Worm (Caenorhabditis elegans) whole organism, L4 larva: ENCODE measurements around the gene cpt-5.

Experiments
- F37D6.2 ChIP-seq: sonication (generic microtip); optimal IDR thresholded peaks from 2 replicates; lab custom pipeline; 2016; ENCODE audit warnings: mild to moderate bottlenecking, missing genetic modification characterization, missing compliant biosample characterization
- F44E2.7 ChIP-seq: fragments of 200-800 bp; sonication (Bioruptor generic); IDR thresholded peaks from 2 replicates; pipeline ENCODE4 v2.1.2; 2022; ENCODE audit warnings: missing genetic modification characterization, missing compliant biosample characterization
- F49E8.2 ChIP-seq: sonication (generic microtip); optimal IDR thresholded peaks from 2 replicates; lab custom pipeline; 2016; ENCODE audit warnings: missing compliant biosample characterization, mild to moderate bottlenecking, missing genetic modification characterization, borderline replicate concordance
- T26A8.4 ChIP-seq: fragments of 200-800 bp; sonication (Bioruptor generic); IDR thresholded peaks from 2 replicates; pipeline ENCODE4 v1.3.6; 2022; ENCODE audit warnings: missing genetic modification characterization, missing compliant biosample characterization
- Y48G9A.11 ChIP-seq: fragments of 200-800 bp; sonication (Bioruptor generic); IDR thresholded peaks from 2 replicates; pipeline ENCODE4 v1.3.6; 2022; ENCODE audit warnings: missing genetic modification reagents, missing genetic modification characterization, missing compliant biosample characterization
- aly-2 ChIP-seq: sonication (generic microtip); optimal IDR thresholded peaks from 2 replicates; lab custom pipeline; 2018; ENCODE audit warnings: missing biosample characterization, missing genetic modification characterization
- attf-4 ChIP-seq: sonication (generic microtip); optimal IDR thresholded peaks from 3 replicates; lab custom pipeline; 2017; ENCODE audit warnings: missing biosample characterization, missing genetic modification characterization
- ceh-28 ChIP-seq: fragments of 150-350 bp; optimal IDR thresholded peaks from 2 replicates; lab custom pipeline; 2014; ENCODE audit warnings: missing biosample characterization, missing genetic modification reagents, missing genetic modification characterization
- ceh-82 ChIP-seq: sonication (generic microtip); optimal IDR thresholded peaks from 2 replicates; lab custom pipeline; 2017; ENCODE audit warnings: missing biosample characterization, missing genetic modification characterization
- cey-2 ChIP-seq: sonication (generic microtip); optimal IDR thresholded peaks from 3 replicates; lab custom pipeline; 2017; ENCODE audit warnings: missing genetic modification characterization, mild to moderate bottlenecking, missing compliant biosample characterization, antibody characterized with exemption, borderline replicate concordance; ENCODE audit not compliant: insufficient read depth
- ctbp-1 ChIP-seq: fragments of 200-800 bp; sonication (Bioruptor generic); IDR thresholded peaks from 2 replicates; pipeline ENCODE4 v1.3.6; 2022; ENCODE audit warnings: missing genetic modification reagents, missing genetic modification characterization, missing compliant biosample characterization
- daf-8 ChIP-seq: fragments of 200-800 bp; sonication (Bioruptor generic); IDR thresholded peaks from 2 replicates; pipeline ENCODE4 v1.3.6; 2022; ENCODE audit warnings: missing genetic modification characterization, missing compliant biosample characterization
- dve-1 ChIP-seq: sonication (generic microtip); optimal IDR thresholded peaks from 2 replicates; lab custom pipeline; 2017; ENCODE audit warnings: antibody characterized with exemption, mild to moderate bottlenecking, missing genetic modification characterization, missing compliant biosample characterization; ENCODE audit not compliant: insufficient read depth
- fos-1 ChIP-seq: fragments of 150-350 bp; optimal IDR thresholded peaks from 2 replicates; lab custom pipeline; 2014; ENCODE audit warnings: missing biosample characterization, missing genetic modification characterization
- gei-8 ChIP-seq: fragments of 200-800 bp; sonication (Bioruptor generic); optimal IDR thresholded peaks from 2 replicates; lab custom pipeline; 2018; ENCODE audit warnings: mild to moderate bottlenecking, missing genetic modification characterization, missing compliant biosample characterization
- hif-1 ChIP-seq, 2 experiments: sonication (generic microtip); optimal IDR thresholded peaks; 2 replicates each; lab custom pipeline; 2016 to 2017; ENCODE audit warnings: missing compliant biosample characterization in 2 of 2, missing genetic modification characterization in 2 of 2, missing genetic modification reagents in 2 of 2, missing genotype in 2 of 2, mild to moderate bottlenecking in 1 of 2
- hlh-30 ChIP-seq: sonication (generic microtip); optimal IDR thresholded peaks from 2 replicates; lab custom pipeline; 2017; ENCODE audit warnings: antibody characterized with exemption, mild to moderate bottlenecking, missing genetic modification characterization, missing compliant biosample characterization; ENCODE audit not compliant: insufficient read depth
- lin-13 ChIP-seq: fragments of 150-350 bp; optimal IDR thresholded peaks from 2 replicates; lab custom pipeline; 2014; ENCODE audit warnings: missing biosample characterization, missing genetic modification reagents, missing genetic modification characterization
- madf-9 ChIP-seq: fragments of 200-800 bp; sonication (Bioruptor generic); conservative IDR thresholded peaks from 2 replicates; pipeline ENCODE4 v1.3.6; 2022; ENCODE audit warnings: missing genetic modification reagents, missing genetic modification characterization, missing compliant biosample characterization
- mdl-1 ChIP-seq, 2 experiments: fragments of 150-350 bp in 1 of 2; sonication (generic microtip) in 1 of 2; optimal IDR thresholded peaks; 2 replicates each; lab custom pipeline; 2014 to 2017; ENCODE audit warnings: missing biosample characterization in 2 of 2, missing genetic modification characterization in 2 of 2
- nhr-10 ChIP-seq: fragments of 150-350 bp; optimal IDR thresholded peaks from 2 replicates; lab custom pipeline; 2014; ENCODE audit warnings: missing biosample characterization, missing genetic modification characterization
- nhr-102 ChIP-seq: sonication (generic microtip); optimal IDR thresholded peaks from 2 replicates; lab custom pipeline; 2016; ENCODE audit warnings: mild to moderate bottlenecking, missing genetic modification characterization, moderate library complexity, missing compliant biosample characterization
- nhr-25 ChIP-seq: sonication (generic microtip); optimal IDR thresholded peaks from 2 replicates; lab custom pipeline; 2017; ENCODE audit warnings: missing genetic modification characterization, mild to moderate bottlenecking, missing compliant biosample characterization, antibody characterized with exemption, moderate library complexity, borderline replicate concordance; ENCODE audit not compliant: insufficient read depth
- pha-4 ChIP-seq, 2 experiments: fragments of 150-350 bp in 1 of 2; fragments of 200-800 bp in 1 of 2; sonication (Bioruptor generic) in 1 of 2; IDR thresholded peaks in 1 of 2; optimal IDR thresholded peaks in 1 of 2; 2 replicates each; pipeline versions ENCODE4 v1.3.6 to Lab custom; 2014 to 2022; ENCODE audit warnings: missing genetic modification characterization in 2 of 2, missing genetic modification reagents in 2 of 2, missing biosample characterization in 1 of 2, missing compliant biosample characterization in 1 of 2
- set-16 ChIP-seq: fragments of 200-800 bp; sonication (Bioruptor generic); IDR thresholded peaks from 2 replicates; pipeline ENCODE4 v1.3.6; 2022; ENCODE audit warnings: missing genetic modification reagents, missing genetic modification characterization, missing compliant biosample characterization
- skn-1 ChIP-seq: fragments of 150-350 bp; optimal IDR thresholded peaks from 2 replicates; lab custom pipeline; 2014; ENCODE audit warnings: missing biosample characterization, missing genetic modification characterization
- snpc-4 ChIP-seq: fragments of 150-350 bp; optimal IDR thresholded peaks from 2 replicates; lab custom pipeline; 2014; ENCODE audit warnings: missing biosample characterization, missing genetic modification characterization
- spr-3 ChIP-seq: fragments of 200-800 bp; sonication (Bioruptor generic); optimal IDR thresholded peaks from 2 replicates; lab custom pipeline; 2018; ENCODE audit warnings: mild to moderate bottlenecking, missing genetic modification characterization, missing compliant biosample characterization
- tra-1 ChIP-seq: fragments of 200-800 bp; sonication (Bioruptor generic); IDR thresholded peaks from 2 replicates; pipeline ENCODE4 v1.3.6; 2022; ENCODE audit warnings: missing genetic modification reagents, missing genetic modification characterization, missing compliant biosample characterization
- unc-62 ChIP-seq, 3 experiments: fragments of 150-350 bp in 1 of 3; sonication (generic microtip); optimal IDR thresholded peaks in 2 of 3; peaks in 1 of 3; 1 replicate in 1 of 3; 2 replicates in 2 of 3; lab custom pipeline; 2014 to 2017; ENCODE audit warnings: missing biosample characterization in 3 of 3, missing genetic modification characterization in 3 of 3, missing genetic modification reagents in 3 of 3, missing genotype in 1 of 3
- zfp-3 ChIP-seq: fragments of 200-800 bp; sonication (Bioruptor generic); conservative IDR thresholded peaks from 2 replicates; pipeline ENCODE4 v1.3.6; 2022; ENCODE audit warnings: missing genetic modification reagents, missing genetic modification characterization, missing compliant biosample characterization
- ztf-7 ChIP-seq: fragments of 150-350 bp; optimal IDR thresholded peaks from 2 replicates; lab custom pipeline; 2014; ENCODE audit warnings: missing biosample characterization, missing genetic modification characterization

Gene cpt-5

ce11 chrV:13915390-13915789 lies 42.4 kb downstream of the cpt-5 start, which contains the start of gene gcy-32:
Gene gcy-32, minus strand, starts transcription at chrV:13915490.
- TF ChIP-seq unc-62 (GFP tag; optimal IDR thresholded peaks at IDR 0.05 in 1 of 2; lab: Kevin White, UChicago) (no peak), unc-62 (tag; optimal IDR thresholded peaks at IDR 0.05; lab: Kevin White, UChicago) (no peak), set-16 (no peak), spr-3 (GFP tag; lab: Kevin White, UChicago) (no peak), ceh-28 (tag; lab: Kevin White, UChicago) (no peak), nhr-25 (tag; lab: Kevin White, UChicago) (no peak), hlh-30 (no peak), ctbp-1 (GFP tag; lab: Robert Waterston, UW) (no peak), ceh-82 (tag; lab: Kevin White, UChicago) (no peak), F49E8.2 (tag; lab: Kevin White, UChicago) (no peak), skn-1 (tag; lab: Kevin White, UChicago) (no peak), tra-1 (no peak), hif-1 (tag; optimal IDR thresholded peaks at IDR 0.05; lab: Kevin White, UChicago) (no peak), fos-1 (tag; lab: Kevin White, UChicago) (no peak), nhr-10 (tag; lab: Kevin White, UChicago) (no peak)

DNA sequence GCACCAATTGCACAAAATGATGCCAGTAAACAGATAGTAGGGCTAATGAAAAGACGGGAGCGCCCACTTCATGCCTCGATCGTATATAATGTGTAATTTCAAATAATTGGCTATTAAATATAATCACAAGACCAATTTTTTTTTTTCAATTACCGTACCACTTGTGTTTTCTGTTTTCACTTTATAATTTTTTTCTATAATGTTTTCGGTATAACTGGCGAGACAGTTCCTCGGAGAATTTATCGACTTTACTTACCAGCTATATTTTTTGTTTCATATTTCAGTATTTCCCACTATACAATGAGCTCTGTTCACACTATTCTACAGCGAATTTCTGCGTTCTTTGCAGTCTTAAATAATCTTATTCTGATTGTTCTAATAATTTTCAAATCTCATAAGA lies 43.2 kb downstream of the cpt-5 start, which contains the start of gene str-252:
Gene str-252, plus strand, starts transcription at position 301 of the 400 bp plus-strand sequence.
- no peak for TF ChIP-seq lin-13 (GFP tag; lab: Kevin White, UChicago)

DNA sequence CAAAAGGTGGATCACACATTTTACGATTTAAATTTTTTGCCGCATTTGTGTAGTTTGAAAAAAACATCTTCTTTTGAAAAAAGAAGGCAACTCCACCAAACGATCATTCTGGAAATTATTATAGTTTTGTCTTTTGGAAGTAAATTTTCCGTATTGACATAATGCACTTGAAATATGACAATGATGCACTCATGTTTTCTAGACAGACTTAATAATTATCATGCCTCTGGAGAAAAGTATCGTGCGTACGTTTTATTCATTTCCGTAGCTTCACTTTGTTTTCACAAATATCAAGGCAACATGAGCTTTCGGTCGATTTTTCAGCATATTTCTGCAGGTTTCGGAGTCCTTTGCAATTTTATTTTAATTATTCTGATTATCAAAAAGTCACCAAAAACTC lies 45.3 kb downstream of the cpt-5 start, which contains the start of gene str-250:
Gene str-250, plus strand, starts transcription at position 301 of the 400 bp plus-strand sequence.
- TF ChIP-seq madf-9 (GFP tag; lab: Robert Waterston, UW) (no peak), skn-1 (tag; lab: Kevin White, UChicago) (no peak), F44E2.7 (GFP tag; lab: Robert Waterston, UW) (no peak), unc-62 (GFP tag; optimal IDR thresholded peaks at IDR 0.05 in 1 of 2; lab: Kevin White, UChicago) (no peak), unc-62 (tag; optimal IDR thresholded peaks at IDR 0.05; lab: Kevin White, UChicago) (no peak), attf-4 (tag; lab: Kevin White, UChicago) (no peak), fos-1 (tag; lab: Kevin White, UChicago) (no peak)

ce11 chrV:13920730-13921129 lies 47.7 kb downstream of the cpt-5 start, which contains the start of gene srx-42:
Gene srx-42, plus strand, starts transcription at chrV:13921030.
- TF ChIP-seq T26A8.4 (GFP tag; lab: Robert Waterston, UW) (no peak), madf-9 (GFP tag; lab: Robert Waterston, UW) (no peak), snpc-4 (tag; lab: Kevin White, UChicago) (no peak), zfp-3 (no peak), nhr-102 (no peak), dve-1 (no peak), nhr-25 (tag; lab: Kevin White, UChicago) (no peak), mdl-1 (tag; optimal IDR thresholded peaks at IDR 0.05; lab: Kevin White, UChicago) (no peak), hif-1 (tag; optimal IDR thresholded peaks at IDR 0.05; lab: Kevin White, UChicago) (no peak), aly-2 (tag; lab: Kevin White, UChicago) (no peak), daf-8 (GFP tag; lab: Robert Waterston, UW) (no peak), cey-2 (tag; lab: Kevin White, UChicago) (no peak), F37D6.2 (no peak), ztf-7 (tag; lab: Kevin White, UChicago) (no peak), gei-8 (GFP tag; lab: Kevin White, UChicago) (no peak), Y48G9A.11 (no peak), pha-4 (GFP tag; IDR thresholded peaks at IDR 0.05; lab: Robert Waterston, UW) (no peak), pha-4 (tag; optimal IDR thresholded peaks at IDR 0.05; lab: Kevin White, UChicago) (no peak)
